Fruit fly (Drosophila melanogaster) whole organism, prepupa: ENCODE data around the gene CG32148.

Source experiments
- Blimp-1 ChIP-seq: fragments of 200-800 bp; sonication (Bioruptor generic); optimal IDR thresholded peaks from 3 replicates; lab custom pipeline; 2017; ENCODE audit warnings: missing biosample characterization, missing genetic modification characterization, mild to moderate bottlenecking, moderate library complexity, missing genetic modification reagents
- CG10631 ChIP-seq: fragments of 200-800 bp; sonication (Bioruptor generic); optimal IDR thresholded peaks from 2 replicates; lab custom pipeline; 2016; ENCODE audit warnings: missing biosample characterization, missing genetic modification characterization
- CG10669 ChIP-seq: fragments of 200-800 bp; sonication (Bioruptor generic); optimal IDR thresholded peaks from 3 replicates; lab custom pipeline; 2018; ENCODE audit warnings: missing biosample characterization, mild to moderate bottlenecking, missing genetic modification characterization, moderate library complexity
- CG11762 ChIP-seq: fragments of 200-800 bp; sonication (Bioruptor generic); optimal IDR thresholded peaks from 3 replicates; lab custom pipeline; 2016; ENCODE audit warnings: missing biosample characterization, missing genetic modification characterization; ENCODE audit not compliant: insufficient read depth
- CG11902 ChIP-seq: fragments of 200-800 bp; sonication (Bioruptor generic); optimal IDR thresholded peaks from 3 replicates; lab custom pipeline; 2016; ENCODE audit warnings: missing biosample characterization, missing genetic modification characterization
- CG1621 ChIP-seq: fragments of 200-800 bp; sonication (Bioruptor generic); optimal IDR thresholded peaks from 3 replicates; lab custom pipeline; 2018; ENCODE audit warnings: missing biosample characterization, mild to moderate bottlenecking, missing genetic modification characterization
- CG16779 ChIP-seq: fragments of 200-800 bp; sonication (Bioruptor generic); optimal IDR thresholded peaks from 3 replicates; lab custom pipeline; 2017; ENCODE audit warnings: missing biosample characterization, mild to moderate bottlenecking, missing genetic modification characterization
- CG3032 ChIP-seq: fragments of 200-800 bp; optimal IDR thresholded peaks from 2 replicates; lab custom pipeline; 2019; ENCODE audit warnings: missing biosample characterization, mild to moderate bottlenecking, missing genetic modification characterization, moderate library complexity
- CG31627 ChIP-seq: fragments of 200-800 bp; sonication (Bioruptor generic); optimal IDR thresholded peaks from 3 replicates; lab custom pipeline; 2016; ENCODE audit warnings: missing biosample characterization, missing genetic modification characterization
- CG32006 ChIP-seq: fragments of 200-800 bp; sonication (Bioruptor generic); optimal IDR thresholded peaks from 3 replicates; lab custom pipeline; 2017; ENCODE audit warnings: missing biosample characterization, mild to moderate bottlenecking, missing genetic modification characterization
- CG34406 ChIP-seq: fragments of 200-800 bp; sonication (Bioruptor generic); optimal IDR thresholded peaks from 3 replicates; lab custom pipeline; 2016; ENCODE audit warnings: missing biosample characterization, missing genetic modification characterization
- CG3919 ChIP-seq: fragments of 200-800 bp; sonication (Bioruptor generic); optimal IDR thresholded peaks from 3 replicates; lab custom pipeline; 2016; ENCODE audit warnings: missing biosample characterization, missing genetic modification characterization
- CG4318 ChIP-seq: fragments of 200-800 bp; sonication (Bioruptor generic); optimal IDR thresholded peaks from 3 replicates; lab custom pipeline; 2017; ENCODE audit warnings: missing biosample characterization, mild to moderate bottlenecking, missing genetic modification characterization
- CG6276 ChIP-seq: fragments of 200-800 bp; sonication (Bioruptor generic); optimal IDR thresholded peaks from 2 replicates; lab custom pipeline; 2017; ENCODE audit warnings: missing biosample characterization, mild to moderate bottlenecking, missing genetic modification characterization
- CG6792 ChIP-seq: fragments of 200-800 bp; sonication (Bioruptor generic); optimal IDR thresholded peaks from 3 replicates; lab custom pipeline; 2016; ENCODE audit warnings: missing biosample characterization, missing genetic modification characterization
- CG6808 ChIP-seq: fragments of 200-800 bp; sonication (Bioruptor generic); optimal IDR thresholded peaks from 3 replicates; lab custom pipeline; 2017; ENCODE audit warnings: missing biosample characterization, missing genetic modification characterization, mild to moderate bottlenecking, moderate library complexity, missing genetic modification reagents
- CG6854 ChIP-seq: fragments of 200-800 bp; sonication (Bioruptor generic); optimal IDR thresholded peaks from 2 replicates; lab custom pipeline; 2017; ENCODE audit warnings: missing biosample characterization, mild to moderate bottlenecking, missing genetic modification characterization
- CG7368 ChIP-seq: fragments of 200-800 bp; sonication (Bioruptor generic); optimal IDR thresholded peaks from 3 replicates; lab custom pipeline; 2016; ENCODE audit warnings: missing biosample characterization, missing genetic modification characterization
- CG8119 ChIP-seq: fragments of 200-800 bp; sonication (Bioruptor generic); IDR thresholded peaks from 3 replicates; pipeline ENCODE4 v1.3.6; 2022; ENCODE audit warnings: missing biosample characterization, missing genetic modification characterization
- CG8632 ChIP-seq: fragments of 200-800 bp; sonication (Bioruptor generic); optimal IDR thresholded peaks from 3 replicates; lab custom pipeline; 2016; ENCODE audit warnings: missing biosample characterization, missing genetic modification characterization
- CG9139 ChIP-seq: fragments of 200-800 bp; sonication (Bioruptor generic); optimal IDR thresholded peaks from 3 replicates; lab custom pipeline; 2017; ENCODE audit warnings: missing biosample characterization, mild to moderate bottlenecking, missing genetic modification characterization
- Eip75B ChIP-seq: fragments of 200-800 bp; sonication (Bioruptor generic); optimal IDR thresholded peaks from 3 replicates; lab custom pipeline; 2016; ENCODE audit warnings: missing biosample characterization, missing genetic modification characterization
- Eip78C ChIP-seq: fragments of 200-800 bp; sonication (Bioruptor generic); peaks from one replicate; lab custom pipeline; 2016; ENCODE audit warnings: missing biosample characterization, missing genetic modification characterization
- Eip93F ChIP-seq: fragments of 200-800 bp; sonication (Bioruptor generic); optimal IDR thresholded peaks from 2 replicates; lab custom pipeline; 2016; ENCODE audit warnings: missing biosample characterization, mild to moderate bottlenecking, missing genetic modification characterization
- Ets96B ChIP-seq: fragments of 200-800 bp; optimal IDR thresholded peaks from 2 replicates; lab custom pipeline; 2019; ENCODE audit warnings: missing biosample characterization, mild to moderate bottlenecking, missing genetic modification characterization, moderate library complexity
- Gug ChIP-seq: fragments of 200-800 bp; sonication (Bioruptor generic); IDR thresholded peaks from 2 replicates; pipeline ENCODE4 v1.3.6; 2022; ENCODE audit warnings: missing biosample characterization, missing genetic modification characterization
- Hr39 ChIP-seq: fragments of 200-800 bp; sonication (Bioruptor generic); optimal IDR thresholded peaks from 2 replicates; lab custom pipeline; 2016; ENCODE audit warnings: missing biosample characterization, missing genetic modification characterization
- Hr4 ChIP-seq: fragments of 200-800 bp; sonication (Bioruptor generic); optimal IDR thresholded peaks from 3 replicates; lab custom pipeline; 2016; ENCODE audit warnings: missing biosample characterization, missing genetic modification characterization
- Lpt ChIP-seq: fragments of 200-800 bp; sonication (Bioruptor generic); optimal IDR thresholded peaks from 3 replicates; lab custom pipeline; 2016; ENCODE audit warnings: missing biosample characterization, missing genetic modification characterization
- Met ChIP-seq: fragments of 200-800 bp; sonication (Bioruptor generic); optimal IDR thresholded peaks from 3 replicates; lab custom pipeline; 2016; ENCODE audit warnings: missing biosample characterization, missing genetic modification characterization
- OdsH ChIP-seq: fragments of 200-800 bp; sonication (Bioruptor generic); optimal IDR thresholded peaks from 3 replicates; lab custom pipeline; 2016; ENCODE audit warnings: missing biosample characterization, missing genetic modification characterization
- Smox ChIP-seq: fragments of 200-800 bp; sonication (Bioruptor generic); optimal IDR thresholded peaks from 3 replicates; lab custom pipeline; 2016; ENCODE audit warnings: missing biosample characterization, missing genetic modification characterization
- Sox14 ChIP-seq: fragments of 200-800 bp; sonication (Bioruptor generic); optimal IDR thresholded peaks from 3 replicates; lab custom pipeline; 2016; ENCODE audit warnings: missing biosample characterization, missing genetic modification characterization
- achi ChIP-seq: fragments of 200-800 bp; sonication (Bioruptor generic); optimal IDR thresholded peaks from 3 replicates; lab custom pipeline; 2016; ENCODE audit warnings: missing biosample characterization, missing genetic modification characterization
- acj6 ChIP-seq: fragments of 200-800 bp; sonication (Bioruptor generic); optimal IDR thresholded peaks from 3 replicates; lab custom pipeline; 2016; ENCODE audit warnings: missing biosample characterization, missing genetic modification characterization
- cyc ChIP-seq: fragments of 200-800 bp; sonication (Bioruptor generic); optimal IDR thresholded peaks from 3 replicates; lab custom pipeline; 2016; ENCODE audit warnings: missing biosample characterization, missing genetic modification characterization
- dac ChIP-seq: fragments of 200-800 bp; sonication (Bioruptor generic); optimal IDR thresholded peaks from 2 replicates; lab custom pipeline; 2017; ENCODE audit warnings: missing biosample characterization, mild to moderate bottlenecking, missing genetic modification characterization
- dsx ChIP-seq: fragments of 200-800 bp; optimal IDR thresholded peaks from 3 replicates; lab custom pipeline; 2019; ENCODE audit warnings: missing biosample characterization, mild to moderate bottlenecking, missing genetic modification characterization, moderate library complexity; ENCODE audit not compliant: poor library complexity, severe bottlenecking
- eg ChIP-seq: fragments of 200-800 bp; sonication (Bioruptor generic); IDR thresholded peaks from 3 replicates; pipeline ENCODE4 v1.3.6; 2022; ENCODE audit warnings: missing biosample characterization, missing genetic modification characterization
- esn ChIP-seq: fragments of 200-800 bp; sonication (Bioruptor generic); optimal IDR thresholded peaks from 2 replicates; lab custom pipeline; 2016; ENCODE audit warnings: missing biosample characterization, mild to moderate bottlenecking, missing genetic modification characterization, moderate library complexity
- fd59A ChIP-seq: fragments of 200-800 bp; sonication (Bioruptor generic); optimal IDR thresholded peaks from 2 replicates; lab custom pipeline; 2017; ENCODE audit warnings: missing biosample characterization, mild to moderate bottlenecking, missing genetic modification characterization, missing genetic modification reagents
- lz ChIP-seq: fragments of 200-800 bp; sonication (Bioruptor generic); optimal IDR thresholded peaks from 3 replicates; lab custom pipeline; 2016; ENCODE audit warnings: missing biosample characterization, missing genetic modification characterization
- pdm3 ChIP-seq: fragments of 200-800 bp; sonication (Bioruptor generic); optimal IDR thresholded peaks from 3 replicates; lab custom pipeline; 2016; ENCODE audit warnings: missing biosample characterization, missing genetic modification characterization
- salr ChIP-seq, 2 experiments: fragments of 200-800 bp; sonication (Bioruptor generic); optimal IDR thresholded peaks; 3 replicates each; lab custom pipeline; 2016 to 2018; ENCODE audit warnings: missing biosample characterization in 2 of 2, missing genetic modification characterization in 2 of 2, mild to moderate bottlenecking in 1 of 2
- spab ChIP-seq: fragments of 200-800 bp; sonication (Bioruptor generic); optimal IDR thresholded peaks from 2 replicates; lab custom pipeline; 2017; ENCODE audit warnings: missing biosample characterization, mild to moderate bottlenecking, missing genetic modification characterization, missing genetic modification reagents
- ss ChIP-seq, 2 experiments: fragments of 200-800 bp; sonication (Bioruptor generic); optimal IDR thresholded peaks; 2 replicates in 1 of 2; 3 replicates in 1 of 2; lab custom pipeline; 2017 to 2018; ENCODE audit warnings: mild to moderate bottlenecking in 2 of 2, missing biosample characterization in 2 of 2, missing genetic modification characterization in 2 of 2, moderate library complexity in 1 of 2
- svp ChIP-seq: fragments of 200-800 bp; sonication (Bioruptor generic); peaks from one replicate; lab custom pipeline; 2016; ENCODE audit warnings: missing biosample characterization, missing genetic modification characterization
- topi ChIP-seq: fragments of 200-800 bp; sonication (Bioruptor generic); optimal IDR thresholded peaks from 3 replicates; lab custom pipeline; 2016; ENCODE audit warnings: missing biosample characterization, missing genetic modification characterization

Gene CG32148

DNA sequence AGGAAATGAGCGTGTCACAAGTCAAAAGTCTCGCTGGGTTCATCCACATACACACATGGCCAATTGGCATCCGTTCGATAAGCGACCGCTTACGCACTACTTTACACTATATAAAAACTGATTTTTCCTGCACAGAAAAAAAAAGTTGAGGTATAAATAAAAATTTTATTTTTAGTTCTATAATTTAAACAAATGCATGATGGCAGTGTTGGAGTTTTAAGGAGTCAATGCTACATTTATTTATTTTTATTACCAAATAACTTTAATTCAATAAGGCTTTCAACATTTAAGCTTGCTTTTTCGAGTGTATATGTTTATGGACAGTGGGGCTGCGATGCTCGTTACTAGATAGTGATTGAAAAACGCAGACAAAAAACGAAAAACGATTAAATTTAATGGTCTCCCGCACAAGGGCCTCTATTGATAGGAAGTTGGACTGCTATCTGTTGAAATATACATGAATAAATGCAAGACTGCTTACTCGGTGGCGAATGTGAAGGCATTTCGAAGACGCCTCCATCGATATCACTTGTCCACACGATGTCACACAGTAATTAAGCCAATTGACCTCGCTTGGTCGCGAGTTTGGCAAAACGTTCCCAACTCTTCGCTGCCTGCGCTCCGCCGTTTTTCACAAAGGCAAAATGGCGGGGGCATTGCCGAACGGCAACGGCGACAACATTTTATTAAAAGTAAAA, 11.5 kb upstream of the CG32148 start (continued):
- TF ChIP-seq CG8632 (GFP tag; lab: Kevin White, UChicago), result peak; percentile 74
- peak; percentile 71 for TF ChIP-seq esn
- peak; percentile 94 for TF ChIP-seq Eip78C
- TF ChIP-seq CG9139 (GFP tag; lab: Kevin White, UChicago), result peak; percentile 42
- peak; percentile 67 for TF ChIP-seq svp
- TF ChIP-seq CG3919 (GFP tag; lab: Kevin White, UChicago), result peak; percentile 66
- TF ChIP-seq eg (GFP tag; lab: Robert Waterston, UW), result peak; percentile 85
- peak; percentile 51 for TF ChIP-seq Smox
- peak; percentile 34 for TF ChIP-seq Hr39 (GFP tag; lab: Kevin White, UChicago)
- TF ChIP-seq Lpt (GFP tag; lab: Kevin White, UChicago), result peak; percentile 63

- TF ChIP-seq esn, result no peak
- TF ChIP-seq CG3032 (tag; lab: Kevin White, UChicago), result peak; percentile 64
- TF ChIP-seq svp, result peak; percentile 51
- TF ChIP-seq CG16779 (tag; lab: Kevin White, UChicago), result peak; percentile 8
- TF ChIP-seq Hr4 (GFP tag; lab: Kevin White, UChicago), result peak; percentile 41
- TF ChIP-seq cyc (GFP tag; lab: Kevin White, UChicago), result peak; percentile 2
- TF ChIP-seq acj6, result peak; percentile 39
- no peak for TF ChIP-seq CG31627
- peak in 1 of 2 experiments; percentile 31 for TF ChIP-seq salr (GFP tag; optimal IDR thresholded peaks at IDR 0.05; lab: Kevin White, UChicago)
- no peak for TF ChIP-seq CG6792
- TF ChIP-seq topi, result peak; percentile 3
- TF ChIP-seq CG8119 (GFP tag; lab: Robert Waterston, UW), result peak; percentile 52; the same call in 2 of the 3 replicates
- peak; percentile 21 for TF ChIP-seq fd59A (GFP tag; lab: Kevin White, UChicago)
- TF ChIP-seq CG32006 (GFP tag; lab: Kevin White, UChicago), result peak; percentile 60
- TF ChIP-seq achi, result peak; percentile 42
- TF ChIP-seq spab, result peak; percentile 24
- TF ChIP-seq CG6276 (GFP tag; lab: Kevin White, UChicago), result peak; percentile 51
- no peak for TF ChIP-seq dac (GFP tag; lab: Kevin White, UChicago)
- TF ChIP-seq lz (GFP tag; lab: Kevin White, UChicago), result peak; percentile 15
- TF ChIP-seq Eip75B (GFP tag; lab: Kevin White, UChicago), result peak; percentile 13
- peak; percentile 12 for TF ChIP-seq OdsH (GFP tag; lab: Kevin White, UChicago)
- no peak for TF ChIP-seq Gug
- TF ChIP-seq Eip78C, result peak; percentile 75
- peak; percentile 15 for TF ChIP-seq CG4318 (GFP tag; lab: Kevin White, UChicago)
- TF ChIP-seq Ets96B, result peak; percentile 67
- TF ChIP-seq CG6854 (GFP tag; lab: Kevin White, UChicago), result no peak
- TF ChIP-seq Eip93F (GFP tag; lab: Kevin White, UChicago), result no peak
- peak; percentile 50 for TF ChIP-seq dsx
- TF ChIP-seq CG11762 (GFP tag; lab: Kevin White, UChicago), result peak; percentile 30
- TF ChIP-seq CG34406 (GFP tag; lab: Kevin White, UChicago), result peak; percentile 8
- peak; percentile 40 for TF ChIP-seq Sox14
- TF ChIP-seq CG11902 (GFP tag; lab: Kevin White, UChicago), result no peak
- TF ChIP-seq CG9139 (GFP tag; lab: Kevin White, UChicago), result no peak
- TF ChIP-seq CG10669 (GFP tag; lab: Kevin White, UChicago), result peak; percentile 61
- TF ChIP-seq CG10631 (GFP tag; lab: Kevin White, UChicago), result peak; percentile 35
- peak; percentile 35 for TF ChIP-seq CG8632 (GFP tag; lab: Kevin White, UChicago)
- TF ChIP-seq pdm3, result peak; percentile 39
- peak; percentile 3 for TF ChIP-seq Met (GFP tag; lab: Kevin White, UChicago)
- 0 out of 3 replicates have a peak, but pooled peaks have one; percentile 28 for TF ChIP-seq eg (GFP tag; lab: Robert Waterston, UW)
- peak; percentile 6 for TF ChIP-seq CG7368 (GFP tag; lab: Kevin White, UChicago)
- TF ChIP-seq CG6808 (GFP tag; lab: Kevin White, UChicago), result peak; percentile 62
- TF ChIP-seq CG1621 (tag; lab: Kevin White, UChicago), result peak; percentile 47
- TF ChIP-seq Blimp-1 (GFP tag; lab: Kevin White, UChicago), result no peak
- TF ChIP-seq ss (GFP tag; optimal IDR thresholded peaks at IDR 0.05; lab: Kevin White, UChicago), result peak; percentile 23 to 62
Measured at dm6 chr3L:15013296-15013695, 10.0 kb upstream of the CG32148 start.
